Worm (Caenorhabditis elegans) whole organism, L4 larva: ENCODE results near the gene gpa-3.

Experiments
- F10B5.3 ChIP-seq: sonication (generic microtip); optimal IDR thresholded peaks from 2 replicates; lab custom pipeline; 2016; ENCODE audit warnings: mild to moderate bottlenecking, missing genetic modification characterization, missing compliant biosample characterization
- F49E8.2 ChIP-seq: sonication (generic microtip); optimal IDR thresholded peaks from 2 replicates; lab custom pipeline; 2016; ENCODE audit warnings: missing compliant biosample characterization, mild to moderate bottlenecking, missing genetic modification characterization, borderline replicate concordance
- Y48G9A.11 ChIP-seq: fragments of 200-800 bp; sonication (Bioruptor generic); IDR thresholded peaks from 2 replicates; pipeline ENCODE4 v1.3.6; 2022; ENCODE audit warnings: missing genetic modification reagents, missing genetic modification characterization, missing compliant biosample characterization
- aha-1 ChIP-seq: fragments of 150-350 bp; peaks from one replicate; lab custom pipeline; 2014; ENCODE audit warnings: missing biosample characterization, missing genetic modification characterization
- arid-1 ChIP-seq: fragments of 200-800 bp; sonication (Bioruptor generic); conservative IDR thresholded peaks from 2 replicates; pipeline ENCODE4 v1.3.6; 2022; ENCODE audit warnings: missing genetic modification reagents, missing genetic modification characterization, missing compliant biosample characterization
- attf-4 ChIP-seq: sonication (generic microtip); optimal IDR thresholded peaks from 3 replicates; lab custom pipeline; 2017; ENCODE audit warnings: missing biosample characterization, missing genetic modification characterization
- ceh-20 ChIP-seq: fragments of 200-800 bp; sonication (Bioruptor generic); IDR thresholded peaks from 2 replicates; pipeline ENCODE4 v1.3.6; 2022; ENCODE audit warnings: missing genetic modification reagents, missing genetic modification characterization, missing compliant biosample characterization
- ceh-32 ChIP-seq: sonication (generic microtip); optimal IDR thresholded peaks from 2 replicates; lab custom pipeline; 2016; ENCODE audit warnings: mild to moderate bottlenecking, missing genetic modification characterization, missing compliant biosample characterization; ENCODE audit not compliant: poor library complexity
- daf-16 ChIP-seq, 3 experiments: sonication (generic microtip); optimal IDR thresholded peaks; 2 replicates each; lab custom pipeline; 2016 to 2017; ENCODE audit warnings: missing genetic modification characterization in 3 of 3, missing genetic modification reagents in 3 of 3, mild to moderate bottlenecking in 2 of 3, missing compliant biosample characterization in 2 of 3, missing biosample characterization in 1 of 3, moderate library complexity in 1 of 3
- dmd-6 ChIP-seq: fragments of 200-800 bp; sonication (Bioruptor generic); IDR thresholded peaks from 2 replicates; pipeline ENCODE4 v1.3.6; 2022; ENCODE audit warnings: missing genetic modification reagents, missing genetic modification characterization, missing compliant biosample characterization
- dpl-1 ChIP-seq: fragments of 150-350 bp; optimal IDR thresholded peaks from 2 replicates; lab custom pipeline; 2014; ENCODE audit warnings: missing biosample characterization, missing genetic modification reagents, missing genetic modification characterization
- dve-1 ChIP-seq: sonication (generic microtip); optimal IDR thresholded peaks from 2 replicates; lab custom pipeline; 2017; ENCODE audit warnings: antibody characterized with exemption, mild to moderate bottlenecking, missing genetic modification characterization, missing compliant biosample characterization; ENCODE audit not compliant: insufficient read depth
- hif-1 ChIP-seq, 2 experiments: sonication (generic microtip); optimal IDR thresholded peaks; 2 replicates each; lab custom pipeline; 2016 to 2017; ENCODE audit warnings: missing compliant biosample characterization in 2 of 2, missing genetic modification characterization in 2 of 2, missing genetic modification reagents in 2 of 2, missing genotype in 2 of 2, mild to moderate bottlenecking in 1 of 2
- hlh-30 ChIP-seq: sonication (generic microtip); optimal IDR thresholded peaks from 2 replicates; lab custom pipeline; 2017; ENCODE audit warnings: antibody characterized with exemption, mild to moderate bottlenecking, missing genetic modification characterization, missing compliant biosample characterization; ENCODE audit not compliant: insufficient read depth
- lin-1 ChIP-seq: fragments of 200-800 bp; sonication (Bioruptor generic); IDR thresholded peaks from 2 replicates; pipeline ENCODE4 v1.3.6; 2022; ENCODE audit warnings: missing genetic modification reagents, missing genetic modification characterization, missing compliant biosample characterization
- lin-15B ChIP-seq: fragments of 150-350 bp; sonication (generic microtip); optimal IDR thresholded peaks from 3 replicates; lab custom pipeline; 2014; ENCODE audit warnings: missing biosample characterization, missing genetic modification characterization
- lin-39 ChIP-seq: fragments of 150-350 bp; optimal IDR thresholded peaks from 2 replicates; lab custom pipeline; 2014; ENCODE audit warnings: missing biosample characterization, missing genetic modification reagents, missing genetic modification characterization
- lsy-2 ChIP-seq, 2 experiments: fragments of 150-350 bp in 1 of 2; sonication (generic microtip) in 1 of 2; optimal IDR thresholded peaks; 2 replicates each; lab custom pipeline; 2014 to 2017; ENCODE audit warnings: missing biosample characterization in 2 of 2, missing genetic modification characterization in 2 of 2
- mdt-29 ChIP-seq: fragments of 200-800 bp; sonication (Bioruptor generic); IDR thresholded peaks from 2 replicates; pipeline ENCODE4 v1.3.6; 2022; ENCODE audit warnings: missing genetic modification reagents, missing genetic modification characterization, missing compliant biosample characterization
- mes-2 ChIP-seq: sonication (generic microtip); optimal IDR thresholded peaks from 2 replicates; lab custom pipeline; 2016; ENCODE audit warnings: missing genotype, mild to moderate bottlenecking, missing genetic modification characterization, missing compliant biosample characterization; ENCODE audit not compliant: poor library complexity, severe bottlenecking
- mxl-2 ChIP-seq: fragments of 200-800 bp; sonication (Bioruptor generic); conservative IDR thresholded peaks from 2 replicates; pipeline ENCODE4 v1.3.6; 2022; ENCODE audit warnings: missing genetic modification reagents, missing genetic modification characterization, missing compliant biosample characterization
- nhr-28 ChIP-seq: fragments of 150-350 bp; optimal IDR thresholded peaks from 2 replicates; lab custom pipeline; 2014; ENCODE audit warnings: missing biosample characterization, missing genetic modification characterization
- php-3 ChIP-seq: fragments of 200-800 bp; sonication (Bioruptor generic); IDR thresholded peaks from 2 replicates; pipeline ENCODE4 v1.3.6; 2022; ENCODE audit warnings: missing genetic modification reagents, missing genetic modification characterization, missing compliant biosample characterization
- pqm-1 ChIP-seq: sonication (generic microtip); optimal IDR thresholded peaks from 2 replicates; lab custom pipeline; 2017; ENCODE audit warnings: missing biosample characterization, missing genetic modification characterization
- saeg-2 ChIP-seq: fragments of 200-800 bp; sonication (Bioruptor generic); IDR thresholded peaks from 2 replicates; pipeline ENCODE4 v1.3.6; 2022; ENCODE audit warnings: missing genetic modification reagents, missing genetic modification characterization, missing compliant biosample characterization
- sdz-12 ChIP-seq: fragments of 200-800 bp; sonication (Bioruptor generic); optimal IDR thresholded peaks from 2 replicates; lab custom pipeline; 2018; ENCODE audit warnings: mild to moderate bottlenecking, missing genetic modification characterization, missing compliant biosample characterization
- set-16 ChIP-seq: fragments of 200-800 bp; sonication (Bioruptor generic); IDR thresholded peaks from 2 replicates; pipeline ENCODE4 v1.3.6; 2022; ENCODE audit warnings: missing genetic modification reagents, missing genetic modification characterization, missing compliant biosample characterization
- spr-1 ChIP-seq: sonication (generic microtip); optimal IDR thresholded peaks from 2 replicates; lab custom pipeline; 2016; ENCODE audit warnings: mild to moderate bottlenecking, missing genetic modification characterization, missing compliant biosample characterization
- spr-3 ChIP-seq: fragments of 200-800 bp; sonication (Bioruptor generic); optimal IDR thresholded peaks from 2 replicates; lab custom pipeline; 2018; ENCODE audit warnings: mild to moderate bottlenecking, missing genetic modification characterization, missing compliant biosample characterization
- unc-130 ChIP-seq: sonication (generic microtip); optimal IDR thresholded peaks from 2 replicates; lab custom pipeline; 2016; ENCODE audit warnings: missing genetic modification reagents, missing genetic modification characterization, missing compliant biosample characterization
- unc-62 ChIP-seq, 3 experiments: fragments of 150-350 bp in 1 of 3; sonication (generic microtip); optimal IDR thresholded peaks in 2 of 3; peaks in 1 of 3; 1 replicate in 1 of 3; 2 replicates in 2 of 3; lab custom pipeline; 2014 to 2017; ENCODE audit warnings: missing biosample characterization in 3 of 3, missing genetic modification characterization in 3 of 3, missing genetic modification reagents in 3 of 3, missing genotype in 1 of 3
- zip-11 ChIP-seq: fragments of 200-800 bp; sonication (Bioruptor generic); IDR thresholded peaks from 2 replicates; pipeline ENCODE4 v1.3.6; 2022; ENCODE audit warnings: missing genetic modification characterization, missing compliant biosample characterization
- ztf-11 ChIP-seq: fragments of 150-350 bp; optimal IDR thresholded peaks from 2 replicates; lab custom pipeline; 2014; ENCODE audit warnings: missing biosample characterization, missing genetic modification characterization
- ztf-7 ChIP-seq: fragments of 150-350 bp; optimal IDR thresholded peaks from 2 replicates; lab custom pipeline; 2014; ENCODE audit warnings: missing biosample characterization, missing genetic modification characterization

gpa-3 gene

DNA sequence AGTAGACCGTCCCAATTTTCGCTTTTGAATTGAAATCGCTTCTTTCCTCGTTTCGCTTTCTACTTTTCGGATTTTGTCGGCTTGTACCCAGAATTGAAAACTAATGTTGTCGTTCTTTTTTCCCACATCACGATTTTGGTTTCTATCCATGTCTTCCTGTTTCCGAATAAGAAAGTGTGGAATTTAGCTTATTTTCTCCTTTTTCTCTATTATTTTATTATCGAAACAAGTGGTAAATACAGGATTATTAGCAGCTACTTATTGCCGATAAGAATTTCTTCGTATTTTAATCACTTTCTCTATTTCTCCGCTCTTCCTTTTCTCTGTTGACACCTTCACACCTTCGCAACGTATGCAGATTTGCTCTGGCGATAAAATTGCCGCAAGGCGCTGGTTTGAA lies 25.4 kb upstream of the gpa-3 start:
- TF ChIP-seq daf-16 (GFP tag; optimal IDR thresholded peaks at IDR 0.05; lab: Kevin White, UChicago): no peak
- TF ChIP-seq daf-16 (tag; optimal IDR thresholded peaks at IDR 0.05; lab: Kevin White, UChicago): no peak
- TF ChIP-seq mes-2 (tag; lab: Kevin White, UChicago): no peak
- TF ChIP-seq aha-1 (tag; lab: Kevin White, UChicago): peak; percentile 52
- no peak for TF ChIP-seq nhr-28 (tag; lab: Kevin White, UChicago)
- no peak for TF ChIP-seq zip-11 (GFP tag; lab: Robert Waterston, UW)
- TF ChIP-seq spr-1: no peak
- TF ChIP-seq, all 104 proteins: peak for 1

DNA sequence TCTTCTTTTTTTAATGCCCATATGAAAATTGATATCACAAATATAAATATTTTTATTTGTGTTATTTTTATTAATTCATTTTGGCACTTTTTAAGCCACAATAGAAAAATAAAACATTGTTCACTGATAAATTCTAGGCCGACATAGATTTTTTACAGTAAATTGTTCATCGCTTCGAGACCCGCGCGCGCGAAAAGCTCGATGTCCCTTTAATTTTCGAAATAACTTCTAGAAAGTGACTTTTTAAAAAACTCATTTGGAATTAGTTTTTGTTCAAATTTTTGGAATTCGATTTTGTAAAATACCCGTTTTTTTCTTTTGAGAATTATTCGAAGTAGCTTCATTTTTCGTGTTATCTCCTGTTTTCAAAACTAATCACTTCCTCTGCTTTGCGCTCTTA lies 24.8 kb upstream of the gpa-3 start:
- no peak for TF ChIP-seq set-16 (GFP tag; lab: Robert Waterston, UW)
- TF ChIP-seq ztf-7: no peak

DNA sequence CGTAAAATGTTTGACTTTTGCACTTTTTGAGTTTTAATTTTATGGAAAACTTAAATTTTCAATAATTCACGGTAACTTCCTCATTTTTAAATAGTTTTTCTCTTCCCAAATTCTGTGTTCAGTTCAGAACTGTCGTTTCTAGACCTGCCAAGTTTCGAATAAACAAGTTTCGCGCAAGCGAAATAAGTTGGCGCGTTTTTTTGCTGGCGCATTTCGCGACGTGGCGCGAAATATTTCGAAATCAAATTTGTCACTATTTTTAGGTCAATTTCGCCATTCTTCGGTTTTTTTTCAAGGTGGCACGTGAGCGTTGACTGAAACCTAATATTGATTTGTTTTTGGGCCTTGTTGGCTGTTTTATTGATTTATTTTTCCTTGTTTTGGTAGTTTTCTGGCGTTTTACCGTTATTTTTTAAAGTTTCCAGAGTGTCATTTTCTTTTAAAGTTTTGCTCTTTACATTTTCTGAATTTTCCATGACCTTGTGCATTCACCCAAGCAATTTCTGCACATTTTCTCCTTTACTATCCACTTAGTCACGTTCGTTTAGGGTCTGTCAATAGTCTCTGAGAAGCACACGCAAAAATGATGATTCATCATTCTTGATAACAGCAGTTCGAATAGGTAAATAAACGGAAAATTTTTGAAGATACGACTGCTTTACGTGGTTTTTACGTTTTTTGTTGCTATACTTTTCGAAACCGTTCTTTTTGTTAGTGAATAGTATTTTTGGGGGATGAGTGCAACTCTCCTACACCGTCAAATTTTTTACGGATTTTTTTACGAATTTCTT lies 23.2 kb upstream of the gpa-3 start:
- TF ChIP-seq daf-16 (GFP tag; optimal IDR thresholded peaks at IDR 0.05; lab: Kevin White, UChicago): no peak
- TF ChIP-seq daf-16 (tag; optimal IDR thresholded peaks at IDR 0.05; lab: Kevin White, UChicago): peak; percentile 60
- peak; percentile 86 for TF ChIP-seq Y48G9A.11 (GFP tag; lab: Robert Waterston, UW)
- peak; percentile 87 for TF ChIP-seq F49E8.2 (tag; lab: Kevin White, UChicago)
- TF ChIP-seq mdt-29 (GFP tag; lab: Robert Waterston, UW): peak; percentile 47; the same call in 1 of the 2 replicates
- TF ChIP-seq pqm-1: peak; percentile 13
- 0 out of 2 replicates have a peak, but pooled peaks have one; percentile 20 for TF ChIP-seq dmd-6 (GFP tag; lab: Robert Waterston, UW)
- no peak for TF ChIP-seq lsy-2 (tag; optimal IDR thresholded peaks at IDR 0.05; lab: Kevin White, UChicago)
- TF ChIP-seq F10B5.3 (tag; lab: Kevin White, UChicago): no peak
- no peak for TF ChIP-seq lin-1 (GFP tag; lab: Robert Waterston, UW)
- TF ChIP-seq dpl-1 (GFP tag; lab: Kevin White, UChicago): peak; percentile 4
- TF ChIP-seq ceh-20: no peak
- TF ChIP-seq lin-15B (tag; lab: Kevin White, UChicago): no peak
- no peak for TF ChIP-seq mes-2 (tag; lab: Kevin White, UChicago)
- TF ChIP-seq sdz-12: no peak
- TF ChIP-seq php-3 (GFP tag; lab: Robert Waterston, UW): no peak
- TF ChIP-seq ceh-32: no peak
- no peak for TF ChIP-seq mxl-2 (GFP tag; lab: Robert Waterston, UW)
- TF ChIP-seq attf-4 (tag; lab: Kevin White, UChicago): no peak
- peak; percentile 68 for TF ChIP-seq unc-130 (GFP tag; lab: Kevin White, UChicago)
- TF ChIP-seq dve-1 (tag; lab: Kevin White, UChicago): peak; percentile 8
- TF ChIP-seq ztf-11 (tag; lab: Kevin White, UChicago): no peak
- TF ChIP-seq nhr-28 (tag; lab: Kevin White, UChicago): peak; percentile 8
- peak; percentile 28 for TF ChIP-seq hlh-30 (tag; lab: Kevin White, UChicago)

DNA sequence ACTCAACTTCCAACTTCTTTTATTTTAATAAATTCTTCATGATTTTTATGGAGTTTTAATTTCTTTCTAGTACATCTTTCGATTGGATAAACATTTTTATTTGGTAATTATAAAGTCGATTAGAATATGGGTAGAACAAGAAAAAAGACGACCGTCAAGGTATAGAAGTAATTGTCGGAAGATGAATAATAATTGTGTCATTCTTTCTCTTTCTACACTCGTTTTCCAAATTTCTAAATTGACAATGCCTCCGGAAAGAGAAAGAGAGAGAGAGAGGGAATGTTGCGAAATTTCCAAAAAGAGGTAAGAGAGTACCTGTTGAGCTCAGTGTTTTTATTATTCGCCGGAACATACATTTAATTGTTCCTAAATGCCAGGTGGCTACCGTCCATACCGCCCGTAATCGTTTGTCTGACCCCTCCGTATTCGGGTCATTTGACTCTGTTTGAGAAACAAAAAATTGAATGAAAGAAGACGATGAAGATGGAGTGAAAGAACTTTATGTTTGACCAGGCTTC lies 22.3 kb upstream of the gpa-3 start, which contains the start of gene E02C12.12:
E02C12.12 (minus strand) TSS at position 468 of the 518 bp plus-strand sequence.
- TF ChIP-seq unc-62 (GFP tag; optimal IDR thresholded peaks at IDR 0.05 in 1 of 2; lab: Kevin White, UChicago) (peak in 1 of 2 experiments; percentile 55), unc-62 (tag; optimal IDR thresholded peaks at IDR 0.05; lab: Kevin White, UChicago) (no peak), saeg-2 (GFP tag; lab: Robert Waterston, UW) (no peak), arid-1 (no peak), spr-3 (GFP tag; lab: Kevin White, UChicago) (no peak), hif-1 (tag; optimal IDR thresholded peaks at IDR 0.05; lab: Kevin White, UChicago) (no peak), lin-39 (tag; lab: Kevin White, UChicago) (no peak)
